Fruit fly (Drosophila melanogaster): ENCODE measurements around the gene ntc.
A peak's percentile ranks its signal among the peaks of the same experiment; 100 is the strongest.

Gene ntc

dm6 chr3L:3767825-3768224, 38.4 kb downstream of the ntc start (continued):
- TF ChIP-seq slp2 (GFP tag; optimal IDR thresholded peaks at IDR 0.05) (no peak), Elba2 (GFP tag; optimal IDR thresholded peaks at IDR 0.05) (no peak), gcm2 (GFP tag; optimal IDR thresholded peaks at IDR 0.05) (peak; percentile 4), klu (GFP tag; IDR thresholded peaks at IDR 0.05) (no peak), CG2678 (tag; optimal IDR thresholded peaks at IDR 0.05) (no peak), her (GFP tag; optimal IDR thresholded peaks at IDR 0.05) (peak; percentile 57), onecut (GFP tag; IDR thresholded peaks at IDR 0.05) (peak; percentile 77), Asciz (GFP tag; optimal IDR thresholded peaks at IDR 0.05) (peak; percentile 47), CG7271 (tag; optimal IDR thresholded peaks at IDR 0.05) (no peak), CG10321 (GFP tag; IDR thresholded peaks at IDR 0.05) (no peak), lov (optimal IDR thresholded peaks at IDR 0.05) (no peak), lov (GFP tag; IDR thresholded peaks at IDR 0.05) (peak; percentile 51; the same call in 1 of the 3 replicates), Eip74EF (GFP tag; optimal IDR thresholded peaks at IDR 0.05) (peak in 1 of 2 experiments; percentile 14), Hsf (GFP tag; optimal IDR thresholded peaks at IDR 0.05) (peak; percentile 64), ttk (GFP tag; IDR thresholded peaks at IDR 0.05) (peak; percentile 56), Myb (GFP tag; optimal IDR thresholded peaks at IDR 0.05) (peak; percentile 40), NC2β (GFP tag; optimal IDR thresholded peaks at IDR 0.05) (peak; percentile 75), bcd (GFP tag; optimal IDR thresholded peaks at IDR 0.05) (peak; percentile 65), CG4404 (GFP tag; IDR thresholded peaks at IDR 0.05) (no peak), CG9876 (GFP tag; optimal IDR thresholded peaks at IDR 0.05) (peak; percentile 53), gsb-n (tag; optimal IDR thresholded peaks at IDR 0.05) (peak; percentile 17), fd64A (GFP tag; optimal IDR thresholded peaks at IDR 0.05) (no peak), sima (GFP tag; optimal IDR thresholded peaks at IDR 0.05) (no peak), al (GFP tag; IDR thresholded peaks at IDR 0.05) (peak; percentile 33; the same call in 1 of the 2 replicates), unpg (GFP tag; optimal IDR thresholded peaks at IDR 0.05) (peak; percentile 55), CG18262 (tag; optimal IDR thresholded peaks at IDR 0.05) (no peak), ind (GFP tag; optimal IDR thresholded peaks at IDR 0.05) (peak; percentile 12), CG17568 (GFP tag; optimal IDR thresholded peaks at IDR 0.05) (peak; percentile 48), CG8281 (tag; optimal IDR thresholded peaks at IDR 0.05) (no peak), seq (GFP tag; IDR thresholded peaks at IDR 0.05) (peak; percentile 36; the same call in 1 of the 2 replicates), CG6272 (GFP tag; IDR thresholded peaks at IDR 0.05) (peak; percentile 40; the same call in 1 of the 2 replicates), Nf-YA (GFP tag; IDR thresholded peaks at IDR 0.05) (no peak), Poxn (GFP tag; IDR thresholded peaks at IDR 0.05) (no peak), B-H1 (GFP tag; IDR thresholded peaks at IDR 0.05) (no peak; the same call in 2 of the 3 replicates), CG13296 (GFP tag; optimal IDR thresholded peaks at IDR 0.05) (peak; percentile 5), CG18619 (GFP tag; optimal IDR thresholded peaks at IDR 0.05) (peak; percentile 76), Sox100B (GFP tag; optimal IDR thresholded peaks at IDR 0.05) (no peak), psq (GFP tag; optimal IDR thresholded peaks at IDR 0.05) (no peak), CG7963 (GFP tag; IDR thresholded peaks at IDR 0.05; ENCODE audit: partially characterized antibody) (0 out of 3 replicates have a peak, but pooled peaks have one; percentile 14), hbn (GFP tag; IDR thresholded peaks at IDR 0.05; ENCODE audit: partially characterized antibody) (no peak), trh (GFP tag; optimal IDR thresholded peaks at IDR 0.05) (no peak), knrl (GFP tag; IDR thresholded peaks at IDR 0.05; ENCODE audit: partially characterized antibody) (no peak; the same call in 2 of the 3 replicates), Pdp1 (GFP tag; optimal IDR thresholded peaks at IDR 0.05) (peak; percentile 26 to 69), CG12391 (tag; optimal IDR thresholded peaks at IDR 0.05) (peak; percentile 28), kah (GFP tag; optimal IDR thresholded peaks at IDR 0.05) (no peak), Hmx (GFP tag; optimal IDR thresholded peaks at IDR 0.05) (no peak), CG11695 (GFP tag; IDR thresholded peaks at IDR 0.05) (no peak), NC2α (GFP tag; optimal IDR thresholded peaks at IDR 0.05) (peak; percentile 71), CG2129 (GFP tag; IDR thresholded peaks at IDR 0.05; ENCODE audit: partially characterized antibody) (no peak), Fer2 (tag; optimal IDR thresholded peaks at IDR 0.05) (no peak), repo (GFP tag; optimal IDR thresholded peaks at IDR 0.05) (no peak)
